Fruit fly (Drosophila melanogaster): ENCODE data around the gene CG1806.

CG1806 gene

dm6 chrX:11999974-12000618, 6.9 kb upstream of the CG1806 start (continued):
- TF ChIP-seq Blimp-1 (GFP tag; optimal IDR thresholded peaks at IDR 0.05) (no peak), CG31627 (GFP tag; optimal IDR thresholded peaks at IDR 0.05) (peak; percentile 38), svp (GFP tag) (peak; percentile 71), CG11294 (GFP tag; IDR thresholded peaks at IDR 0.05) (no peak), Met (GFP tag; optimal IDR thresholded peaks at IDR 0.05) (peak; percentile 67), Gug (GFP tag; IDR thresholded peaks at IDR 0.05) (no peak), CG8119 (GFP tag; IDR thresholded peaks at IDR 0.05) (peak; percentile 40; the same call in 2 of the 3 replicates), Sox102F (GFP tag; optimal IDR thresholded peaks at IDR 0.05) (peak; percentile 65), CG6792 (GFP tag; optimal IDR thresholded peaks at IDR 0.05) (peak; percentile 63), Sox14 (GFP tag; optimal IDR thresholded peaks at IDR 0.05) (peak; percentile 45), Lpt (GFP tag; optimal IDR thresholded peaks at IDR 0.05) (no peak), pdm3 (GFP tag; optimal IDR thresholded peaks at IDR 0.05) (peak; percentile 61), CG4318 (GFP tag; optimal IDR thresholded peaks at IDR 0.05) (peak; percentile 29), vri (GFP tag; optimal IDR thresholded peaks at IDR 0.05) (peak; percentile 25), CG6808 (GFP tag; optimal IDR thresholded peaks at IDR 0.05) (peak; percentile 15), fd59A (GFP tag; optimal IDR thresholded peaks at IDR 0.05) (peak; percentile 48), CG11762 (GFP tag; optimal IDR thresholded peaks at IDR 0.05; ENCODE audit: insufficient read depth) (peak; percentile 55), acj6 (GFP tag; optimal IDR thresholded peaks at IDR 0.05) (peak; percentile 60), Hr39 (GFP tag; optimal IDR thresholded peaks at IDR 0.05) (peak; percentile 57), CG9139 (GFP tag; optimal IDR thresholded peaks at IDR 0.05) (no peak), CG34406 (GFP tag; optimal IDR thresholded peaks at IDR 0.05) (peak; percentile 55), net (GFP tag; optimal IDR thresholded peaks at IDR 0.05) (peak; percentile 65), CG32006 (GFP tag; optimal IDR thresholded peaks at IDR 0.05) (peak; percentile 45), CG6163 (GFP tag; IDR thresholded peaks at IDR 0.05) (peak; percentile 69; the same call in 2 of the 3 replicates), eg (GFP tag; IDR thresholded peaks at IDR 0.05) (peak; percentile 62; the same call in 2 of the 3 replicates), fd85E (GFP tag; optimal IDR thresholded peaks at IDR 0.05) (no peak), dsx (GFP tag; optimal IDR thresholded peaks at IDR 0.05; ENCODE audit: poor library complexity, severe bottlenecking) (peak; percentile 56), CG16779 (tag; optimal IDR thresholded peaks at IDR 0.05) (no peak), spab (GFP tag; optimal IDR thresholded peaks at IDR 0.05) (peak; percentile 49), Smox (GFP tag; optimal IDR thresholded peaks at IDR 0.05) (peak; percentile 44)

- TF ChIP-seq esn (GFP tag; optimal IDR thresholded peaks at IDR 0.05) (no peak), Blimp-1 (GFP tag; optimal IDR thresholded peaks at IDR 0.05) (peak; percentile 85)
Measured at dm6 chrX:12001005-12001404, 6.0 kb upstream of the CG1806 start.

- TF ChIP-seq net (GFP tag; optimal IDR thresholded peaks at IDR 0.05) (no peak), fd59A (GFP tag; optimal IDR thresholded peaks at IDR 0.05) (no peak), CG34406 (GFP tag; optimal IDR thresholded peaks at IDR 0.05) (no peak), CG11294 (GFP tag; IDR thresholded peaks at IDR 0.05) (no peak), CG6792 (GFP tag; optimal IDR thresholded peaks at IDR 0.05) (peak; percentile 76), CG10631 (GFP tag; optimal IDR thresholded peaks at IDR 0.05) (peak; percentile 78), Smox (GFP tag; optimal IDR thresholded peaks at IDR 0.05) (peak; percentile 75), CG6854 (GFP tag; optimal IDR thresholded peaks at IDR 0.05) (no peak), CG8632 (GFP tag; optimal IDR thresholded peaks at IDR 0.05) (no peak), spab (GFP tag; optimal IDR thresholded peaks at IDR 0.05) (no peak), CG11762 (GFP tag; optimal IDR thresholded peaks at IDR 0.05; ENCODE audit: insufficient read depth) (no peak), achi (GFP tag; optimal IDR thresholded peaks at IDR 0.05) (peak; percentile 70), CG7368 (GFP tag; optimal IDR thresholded peaks at IDR 0.05) (peak; percentile 66), CG6163 (GFP tag; IDR thresholded peaks at IDR 0.05) (peak; percentile 81), CG15336 (GFP tag; IDR thresholded peaks at IDR 0.05) (peak; percentile 90), CG1621 (tag; optimal IDR thresholded peaks at IDR 0.05) (peak; percentile 68), svp (GFP tag) (peak; percentile 92), CG4318 (GFP tag; optimal IDR thresholded peaks at IDR 0.05) (no peak), CG3032 (tag; optimal IDR thresholded peaks at IDR 0.05) (peak; percentile 69), fd85E (GFP tag; optimal IDR thresholded peaks at IDR 0.05) (no peak), CG8119 (GFP tag; IDR thresholded peaks at IDR 0.05) (peak; percentile 84), Hr38 (GFP tag; optimal IDR thresholded peaks at IDR 0.05) (no peak), Met (GFP tag; optimal IDR thresholded peaks at IDR 0.05) (peak; percentile 84), Hr4 (GFP tag; optimal IDR thresholded peaks at IDR 0.05) (peak; percentile 87), eg (GFP tag; IDR thresholded peaks at IDR 0.05) (peak; percentile 84), Sox14 (GFP tag; optimal IDR thresholded peaks at IDR 0.05) (peak; percentile 86), pdm3 (GFP tag; optimal IDR thresholded peaks at IDR 0.05) (peak; percentile 82), CG3919 (GFP tag; optimal IDR thresholded peaks at IDR 0.05) (peak; percentile 57)
Measured at dm6 chrX:12003437-12004394, 3.3 kb upstream of the CG1806 start, which contains the start of gene fw. TSS of gene fw (minus strand) at chrX:12003914.

Measured in whole organism, prepupa.